Worm (Caenorhabditis elegans): ENCODE measurements around the gene ptr-15.

The ptr-15 gene

ce11 chrV:6993999-6994398, 24.2 kb upstream of the ptr-15 start (continued):
- TF ChIP-seq nhr-76 (tag; optimal IDR thresholded peaks at IDR 0.05) = peak; percentile 82
- no peak for TF ChIP-seq nhr-11 (tag; optimal IDR thresholded peaks at IDR 0.05)
- TF ChIP-seq elt-3 (tag; optimal IDR thresholded peaks at IDR 0.05) = no peak
- TF ChIP-seq sea-2 (GFP tag; optimal IDR thresholded peaks at IDR 0.05) = no peak
- TF ChIP-seq ztf-11 (tag; optimal IDR thresholded peaks at IDR 0.05) = no peak
- TF ChIP-seq nhr-67 (tag; optimal IDR thresholded peaks at IDR 0.05) = no peak
- TF ChIP-seq hmg-11 (tag; optimal IDR thresholded peaks at IDR 0.05) = no peak
- peak; percentile 13 for TF ChIP-seq nfya-1 (tag; optimal IDR thresholded peaks at IDR 0.05; ENCODE audit: insufficient read depth)

ce11 chrV:6991771-6992170, 22.0 kb upstream of the ptr-15 start, which contains the start of gene nhr-162:
TSS of gene nhr-162 (minus strand) at chrV:6991871.
- TF ChIP-seq nhr-12 (tag; optimal IDR thresholded peaks at IDR 0.05) (no peak), ceh-28 (tag; optimal IDR thresholded peaks at IDR 0.05) (no peak), nhr-43 (tag; optimal IDR thresholded peaks at IDR 0.05; ENCODE audit: poor library complexity, severe bottlenecking) (no peak), pha-4 (tag; optimal IDR thresholded peaks at IDR 0.05) (no peak), mdl-1 (tag; optimal IDR thresholded peaks at IDR 0.05) (no peak), nhr-77 (tag; optimal IDR thresholded peaks at IDR 0.05) (no peak), unc-62 (GFP tag; optimal IDR thresholded peaks at IDR 0.05) (no peak)

ce11 chrV:6989626-6990138, 19.9 kb upstream of the ptr-15 start, which contains the start of gene nhr-140:
TSS of gene nhr-140 (minus strand) at chrV:6989676.
- TF ChIP-seq elt-3 (tag; optimal IDR thresholded peaks at IDR 0.05) (no peak), elt-1 (tag; optimal IDR thresholded peaks at IDR 0.05) (peak; percentile 56)

- TF ChIP-seq ztf-4 (tag; optimal IDR thresholded peaks at IDR 0.05) (no peak), snpc-4 (tag; optimal IDR thresholded peaks at IDR 0.05) (no peak), lin-15B (tag; optimal IDR thresholded peaks at IDR 0.05) (no peak), mdl-1 (tag; optimal IDR thresholded peaks at IDR 0.05) (no peak), sea-2 (GFP tag; optimal IDR thresholded peaks at IDR 0.05) (no peak), ceh-9 (tag; optimal IDR thresholded peaks at IDR 0.05) (no peak), tbx-2 (tag; optimal IDR thresholded peaks at IDR 0.05) (no peak), nhr-43 (tag; optimal IDR thresholded peaks at IDR 0.05; ENCODE audit: poor library complexity, severe bottlenecking) (no peak), unc-39 (tag; optimal IDR thresholded peaks at IDR 0.05) (no peak)
Observed at ce11 chrV:6987673-6988072, 17.9 kb upstream of the ptr-15 start, which contains the start of gene nhr-139. TSS of gene nhr-139 (minus strand) at chrV:6987773.

- TF ChIP-seq hmg-11 (tag; optimal IDR thresholded peaks at IDR 0.05) (no peak), jun-1 (tag; optimal IDR thresholded peaks at IDR 0.05) (no peak), unc-62 (GFP tag; optimal IDR thresholded peaks at IDR 0.05) (no peak)
Observed at ce11 chrV:6985943-6986342, 16.1 kb upstream of the ptr-15 start, which contains the start of gene nhr-163. TSS of gene nhr-163 (minus strand) at chrV:6986043.

- no peak for TF ChIP-seq fos-1 (tag; optimal IDR thresholded peaks at IDR 0.05)
- no peak for TF ChIP-seq daf-12 (tag; optimal IDR thresholded peaks at IDR 0.05)
- no peak for TF ChIP-seq unc-62 (GFP tag; optimal IDR thresholded peaks at IDR 0.05)
- TF ChIP-seq fkh-2 (tag; optimal IDR thresholded peaks at IDR 0.05) = no peak
- TF ChIP-seq nhr-28 (tag; optimal IDR thresholded peaks at IDR 0.05) = no peak
- no peak for TF ChIP-seq lin-39 (tag; optimal IDR thresholded peaks at IDR 0.05)
- no peak for TF ChIP-seq nhr-67 (tag; optimal IDR thresholded peaks at IDR 0.05)
- no peak for TF ChIP-seq nhr-237 (tag; optimal IDR thresholded peaks at IDR 0.05)
- no peak for TF ChIP-seq ceh-16 (tag; optimal IDR thresholded peaks at IDR 0.05)
- TF ChIP-seq nhr-23 (tag; optimal IDR thresholded peaks at IDR 0.05) = no peak
- TF ChIP-seq nhr-77 (tag; optimal IDR thresholded peaks at IDR 0.05) = no peak
- no peak for TF ChIP-seq ZK546.5 (tag; optimal IDR thresholded peaks at IDR 0.05)
- no peak for TF ChIP-seq nfya-1 (tag; optimal IDR thresholded peaks at IDR 0.05; ENCODE audit: insufficient read depth)
- no peak for TF ChIP-seq jun-1 (tag; optimal IDR thresholded peaks at IDR 0.05)
- TF ChIP-seq nhr-11 (tag; optimal IDR thresholded peaks at IDR 0.05) = no peak
- no peak for TF ChIP-seq elt-2 (tag; optimal IDR thresholded peaks at IDR 0.05)
- no peak for TF ChIP-seq aly-2 (tag; optimal IDR thresholded peaks at IDR 0.05)
- no peak for TF ChIP-seq elt-1 (tag; optimal IDR thresholded peaks at IDR 0.05)
- TF ChIP-seq pha-4 (tag; optimal IDR thresholded peaks at IDR 0.05) = no peak
Observed at ce11 chrV:6982813-6983212, 13.0 kb upstream of the ptr-15 start, which contains the start of gene nhr-161. TSS of gene nhr-161 (minus strand) at chrV:6982913.
